Fruit fly (Drosophila melanogaster) whole organism: Measurements from ENCODE around the gene Lcch3.

ENCODE experiments used
- CG8478 ChIP-seq: fragments of >200 bp; optimal IDR thresholded peaks from 2 replicates; lab custom pipeline; 2018; ENCODE audit warnings: inconsistent platforms
- Dll ChIP-seq: fragments of >200 bp; optimal IDR thresholded peaks from 2 replicates; lab custom pipeline; 2017
- EcR ChIP-seq, 2 experiments: fragments of >200 bp; optimal IDR thresholded peaks; 2 replicates each; lab custom pipeline; 2017; ENCODE audit warnings: missing biosample characterization in 2 of 2, missing genetic modification characterization in 2 of 2, missing genetic modification reagents in 2 of 2
- pan ChIP-seq: fragments of >200 bp; optimal IDR thresholded peaks from 2 replicates; lab custom pipeline; 2017
- psq ChIP-seq: fragments of >200 bp; optimal IDR thresholded peaks from 2 replicates; lab custom pipeline; 2017
- usp ChIP-seq: fragments of >200 bp; optimal IDR thresholded peaks from 2 replicates; lab custom pipeline; 2017; ENCODE audit warnings: missing biosample characterization, missing genetic modification characterization, mixed read lengths

- no peak for TF ChIP-seq pan (lab: Kevin White, UChicago)
- TF ChIP-seq Dll (lab: Kevin White, UChicago), result no peak
- no peak for TF ChIP-seq psq (lab: Kevin White, UChicago)
- TF ChIP-seq CG8478 (lab: Kevin White, UChicago), result no peak
- TF ChIP-seq usp (GFP tag; lab: Kevin White, UChicago), result no peak
- TF ChIP-seq EcR (GFP tag; optimal IDR thresholded peaks at IDR 0.05; lab: Kevin White, UChicago), result no peak
These were observed 49.3 kb upstream of the Lcch3 start for dm6 chrX:15875569-15875968.
